Fruit fly (Drosophila melanogaster) whole organism, embryonic: ENCODE measurements around the gene betaTub65B.
A peak's percentile ranks its signal among the peaks of the same experiment; 100 is the strongest.

Source experiments
- Awh ChIP-seq: fragments of 200-800 bp; sonication (Bioruptor generic); IDR thresholded peaks from 2 replicates; pipeline ENCODE4, ENCODE4 v1.3.6; 2022; ENCODE audit warnings: missing biosample characterization, missing genetic modification characterization
- Bteb2 ChIP-seq: fragments of 200-800 bp; sonication (Bioruptor generic); optimal IDR thresholded peaks from 2 replicates; lab custom pipeline; 2016; ENCODE audit warnings: missing biosample characterization, missing genetic modification characterization
- CG10209 ChIP-seq: fragments of 200-800 bp; sonication (Bioruptor generic); optimal IDR thresholded peaks from 3 replicates; lab custom pipeline; 2017; ENCODE audit warnings: missing biosample characterization, mild to moderate bottlenecking, missing genetic modification characterization, missing genetic modification reagents
- CG11085 ChIP-seq: fragments of 200-800 bp; sonication (Bioruptor generic); IDR thresholded peaks from 2 replicates; pipeline ENCODE4 v1.3.6; 2022; ENCODE audit warnings: missing biosample characterization, missing genetic modification characterization
- CG11695 ChIP-seq: fragments of 200-800 bp; sonication (Bioruptor generic); IDR thresholded peaks from 3 replicates; pipeline ENCODE4 v1.3.6; 2022; ENCODE audit warnings: missing biosample characterization, missing genetic modification characterization
- CG11696 ChIP-seq: fragments of 200-800 bp; sonication (Bioruptor generic); IDR thresholded peaks from 2 replicates; pipeline ENCODE4 v1.3.6; 2022; ENCODE audit warnings: missing biosample characterization, missing genetic modification characterization
- CG12299 ChIP-seq: fragments of 200-800 bp; sonication (Bioruptor generic); optimal IDR thresholded peaks from 2 replicates; lab custom pipeline; 2018; ENCODE audit warnings: missing biosample characterization, mild to moderate bottlenecking, missing genetic modification characterization
- CG13894 ChIP-seq: fragments of 200-800 bp; sonication (Bioruptor generic); optimal IDR thresholded peaks from 3 replicates; lab custom pipeline; 2018; ENCODE audit warnings: missing biosample characterization, mild to moderate bottlenecking, missing genetic modification characterization, moderate library complexity
- CG15514 ChIP-seq: fragments of 200-800 bp; sonication (Bioruptor generic); optimal IDR thresholded peaks from 3 replicates; lab custom pipeline; 2017; ENCODE audit warnings: missing biosample characterization, missing genetic modification characterization, mild to moderate bottlenecking, moderate library complexity, missing genetic modification reagents
- CG16779 ChIP-seq: fragments of 200-800 bp; sonication (Bioruptor generic); IDR thresholded peaks from 2 replicates; pipeline ENCODE4 v1.3.6; 2022; ENCODE audit warnings: missing biosample characterization, missing genetic modification characterization
- CG16863 ChIP-seq: fragments of 200-800 bp; sonication (Bioruptor generic); optimal IDR thresholded peaks from 3 replicates; lab custom pipeline; 2016; ENCODE audit warnings: missing biosample characterization, missing genetic modification characterization
- CG17361 ChIP-seq: fragments of 200-800 bp; sonication (Bioruptor generic); IDR thresholded peaks from 3 replicates; pipeline ENCODE4 v1.3.6; 2022; ENCODE audit warnings: missing biosample characterization, missing genetic modification characterization
- CG18619 ChIP-seq: fragments of 200-800 bp; sonication (Bioruptor generic); optimal IDR thresholded peaks from 3 replicates; lab custom pipeline; 2017; ENCODE audit warnings: missing biosample characterization, mild to moderate bottlenecking, missing genetic modification characterization
- CG2875 ChIP-seq: fragments of 200-800 bp; sonication (Bioruptor generic); optimal IDR thresholded peaks from 2 replicates; lab custom pipeline; 2017; ENCODE audit warnings: missing biosample characterization, mild to moderate bottlenecking, missing genetic modification characterization, missing genetic modification reagents
- CG30431 ChIP-seq: fragments of 200-800 bp; sonication (Bioruptor generic); optimal IDR thresholded peaks from 2 replicates; lab custom pipeline; 2017; ENCODE audit warnings: missing biosample characterization, missing genetic modification characterization
- CG32772 ChIP-seq: fragments of 200-800 bp; sonication (Bioruptor generic); IDR thresholded peaks from 2 replicates; pipeline ENCODE4 v1.3.6; 2022; ENCODE audit warnings: missing biosample characterization, missing genetic modification characterization
- CG7745 ChIP-seq: fragments of 200-800 bp; sonication (Bioruptor generic); optimal IDR thresholded peaks from 2 replicates; lab custom pipeline; 2018; ENCODE audit warnings: missing biosample characterization, mild to moderate bottlenecking, missing genetic modification characterization, moderate library complexity
- CG7928 ChIP-seq: fragments of 200-800 bp; sonication (Bioruptor generic); optimal IDR thresholded peaks from 2 replicates; lab custom pipeline; 2017; ENCODE audit warnings: missing biosample characterization, mild to moderate bottlenecking, missing genetic modification characterization
- CG9932 ChIP-seq: fragments of 200-800 bp; sonication (Bioruptor generic); IDR thresholded peaks from 2 replicates; pipeline ENCODE4 v1.3.6; 2022; ENCODE audit warnings: missing biosample characterization, missing genetic modification characterization
- CrebB ChIP-seq: fragments of 200-800 bp; sonication (Bioruptor generic); optimal IDR thresholded peaks from 3 replicates; lab custom pipeline; 2018; ENCODE audit warnings: missing biosample characterization, mild to moderate bottlenecking, missing genetic modification characterization
- Dbx ChIP-seq: fragments of 200-800 bp; sonication (Bioruptor generic); IDR thresholded peaks from 3 replicates; pipeline ENCODE4 v1.3.6; 2022; ENCODE audit warnings: missing biosample characterization, missing genetic modification characterization
- Fer2 ChIP-seq: fragments of 200-800 bp; sonication (Bioruptor generic); optimal IDR thresholded peaks from 2 replicates; lab custom pipeline; 2018; ENCODE audit warnings: missing biosample characterization, mild to moderate bottlenecking, missing genetic modification characterization, moderate library complexity
- GATAe ChIP-seq: fragments of 200-800 bp; sonication (Bioruptor generic); conservative IDR thresholded peaks from 2 replicates; pipeline ENCODE4 v1.3.6; 2022; ENCODE audit warnings: missing biosample characterization, missing genetic modification characterization
- Hand ChIP-seq: fragments of 200-800 bp; sonication (Bioruptor generic); optimal IDR thresholded peaks from 2 replicates; lab custom pipeline; 2017; ENCODE audit warnings: mild to moderate bottlenecking, missing biosample characterization, missing genetic modification reagents, missing genetic modification characterization
- Lim3 ChIP-seq: fragments of 200-800 bp; sonication (Bioruptor generic); IDR thresholded peaks from 2 replicates; pipeline ENCODE4 v1.3.6; 2022; ENCODE audit warnings: missing biosample characterization, missing genetic modification characterization
- Mad ChIP-seq: fragments of 200-800 bp; sonication (Bioruptor generic); optimal IDR thresholded peaks from 2 replicates; lab custom pipeline; 2016; ENCODE audit warnings: missing biosample characterization, missing genetic modification characterization
- NfI ChIP-seq: fragments of 200-800 bp; sonication (Bioruptor generic); optimal IDR thresholded peaks from 3 replicates; lab custom pipeline; 2018; ENCODE audit warnings: missing biosample characterization, mild to moderate bottlenecking, missing genetic modification characterization, moderate library complexity
- Scr ChIP-seq: fragments of 200-800 bp; sonication (Bioruptor generic); IDR thresholded peaks from 2 replicates; pipeline ENCODE4 v1.3.6; 2022; ENCODE audit warnings: missing biosample characterization, missing genetic modification characterization; ENCODE audit not compliant: partially characterized antibody
- Side ChIP-seq: fragments of 200-800 bp; sonication (Bioruptor generic); optimal IDR thresholded peaks from 2 replicates; lab custom pipeline; 2016; ENCODE audit warnings: missing biosample characterization, missing genetic modification characterization
- Six4 ChIP-seq: fragments of 200-800 bp; sonication (Bioruptor generic); optimal IDR thresholded peaks from 2 replicates; lab custom pipeline; 2016; ENCODE audit warnings: missing biosample characterization, missing genetic modification characterization
- Sry-β ChIP-seq: fragments of 200-800 bp; sonication (Bioruptor generic); optimal IDR thresholded peaks from 2 replicates; lab custom pipeline; 2018; ENCODE audit warnings: missing biosample characterization, mild to moderate bottlenecking, missing genetic modification characterization, moderate library complexity
- Taf1 ChIP-seq: fragments of 200-800 bp; sonication (Bioruptor generic); IDR thresholded peaks from 2 replicates; pipeline ENCODE4 v1.3.6; 2022; ENCODE audit warnings: missing biosample characterization, missing genetic modification characterization
- Usf ChIP-seq: fragments of 200-800 bp; sonication (Bioruptor generic); optimal IDR thresholded peaks from 2 replicates; lab custom pipeline; 2017; ENCODE audit warnings: missing genotype, missing biosample characterization, missing genetic modification characterization
- ac ChIP-seq: fragments of 200-800 bp; sonication (Bioruptor generic); optimal IDR thresholded peaks from 3 replicates; lab custom pipeline; 2017; ENCODE audit warnings: missing biosample characterization, mild to moderate bottlenecking, missing genetic modification characterization
- al ChIP-seq: fragments of 200-800 bp; sonication (Bioruptor generic); IDR thresholded peaks from 2 replicates; pipeline ENCODE4 v1.3.6; 2022; ENCODE audit warnings: missing biosample characterization, missing genetic modification characterization
- ash1 ChIP-seq: fragments of 200-800 bp; sonication (Bioruptor generic); optimal IDR thresholded peaks from 2 replicates; lab custom pipeline; 2018; ENCODE audit warnings: missing biosample characterization, mild to moderate bottlenecking, missing genetic modification characterization
- bsh ChIP-seq, 2 experiments: fragments of 200-800 bp; sonication (Bioruptor generic); optimal IDR thresholded peaks; 2 replicates each; lab custom pipeline; 2017 to 2018; ENCODE audit warnings: mild to moderate bottlenecking in 2 of 2, missing biosample characterization in 2 of 2, missing genetic modification characterization in 2 of 2, moderate library complexity in 1 of 2
- crol ChIP-seq: fragments of 200-800 bp; sonication (Bioruptor generic); IDR thresholded peaks from 2 replicates; pipeline ENCODE4 v1.3.6; 2022; ENCODE audit warnings: missing biosample characterization, missing genetic modification characterization
- eve ChIP-seq, 2 experiments: fragments of >200 bp; optimal IDR thresholded peaks; 2 replicates each; lab custom pipeline; 2017; ENCODE audit warnings: missing biosample characterization in 2 of 2, missing genetic modification characterization in 2 of 2
- ewg ChIP-seq: fragments of 200-800 bp; sonication (Bioruptor generic); optimal IDR thresholded peaks from 3 replicates; lab custom pipeline; 2017; ENCODE audit warnings: mild to moderate bottlenecking, missing biosample characterization, missing genetic modification reagents, missing genetic modification characterization
- fd102C ChIP-seq: fragments of 200-800 bp; sonication (Bioruptor generic); optimal IDR thresholded peaks from 2 replicates; lab custom pipeline; 2018; ENCODE audit warnings: missing biosample characterization, mild to moderate bottlenecking, missing genetic modification characterization, moderate library complexity
- gcm ChIP-seq: fragments of 200-800 bp; sonication (Bioruptor generic); optimal IDR thresholded peaks from 2 replicates; lab custom pipeline; 2019; ENCODE audit warnings: missing biosample characterization, mild to moderate bottlenecking, missing genetic modification characterization, moderate library complexity
- lilli ChIP-seq: fragments of 200-800 bp; sonication (Bioruptor generic); optimal IDR thresholded peaks from 3 replicates; lab custom pipeline; 2016; ENCODE audit warnings: missing biosample characterization, missing genetic modification characterization
- luna ChIP-seq: fragments of 200-800 bp; sonication (Bioruptor generic); optimal IDR thresholded peaks from 2 replicates; lab custom pipeline; 2016; ENCODE audit warnings: missing biosample characterization, missing genetic modification characterization
- onecut ChIP-seq: fragments of 200-800 bp; sonication (Bioruptor generic); IDR thresholded peaks from 2 replicates; pipeline ENCODE4 v1.3.6; 2022; ENCODE audit warnings: missing biosample characterization, missing genetic modification characterization
- psq ChIP-seq: fragments of 200-800 bp; sonication (Bioruptor generic); optimal IDR thresholded peaks from 2 replicates; lab custom pipeline; 2017; ENCODE audit warnings: missing biosample characterization, missing genetic modification characterization
- sima ChIP-seq: fragments of 200-800 bp; sonication (Bioruptor generic); optimal IDR thresholded peaks from 2 replicates; lab custom pipeline; 2016; ENCODE audit warnings: missing biosample characterization, missing genetic modification characterization
- vfl ChIP-seq: fragments of 200-800 bp; sonication (Bioruptor generic); optimal IDR thresholded peaks from 2 replicates; lab custom pipeline; 2016; ENCODE audit warnings: missing biosample characterization, missing genetic modification characterization
- vnd ChIP-seq: fragments of 200-800 bp; sonication (Bioruptor generic); IDR thresholded peaks from 3 replicates; pipeline ENCODE4 v1.3.6; 2022; ENCODE audit warnings: missing biosample characterization, missing genetic modification characterization; ENCODE audit not compliant: partially characterized antibody

Gene betaTub65B

DNA sequence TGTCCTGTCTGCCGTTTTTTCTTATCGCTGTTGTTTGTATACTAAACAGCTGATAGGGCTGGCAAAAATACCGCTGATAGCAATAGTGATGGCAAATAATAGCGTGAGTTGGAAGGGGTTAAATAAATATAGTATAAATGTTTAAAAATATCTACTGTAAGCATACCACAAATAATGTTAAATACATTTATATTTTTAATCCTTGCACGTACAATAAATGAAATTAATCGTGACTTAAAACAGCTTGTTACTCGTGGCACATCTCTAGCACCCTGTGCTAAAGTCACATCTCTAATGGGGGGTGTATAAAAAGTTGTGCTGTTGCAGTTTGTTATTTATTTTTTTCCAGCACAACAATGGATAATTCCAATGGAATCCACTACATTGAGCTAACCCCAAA lies 42.1 kb upstream of the betaTub65B start, which contains the start of the genes CG10147 and Bulli (continued):
- TF ChIP-seq Lim3 (GFP tag; lab: Robert Waterston, UW) (peak; percentile 92), Mad (GFP tag; lab: Kevin White, UChicago) (peak; percentile 97), Awh (peak; percentile 94), Usf (GFP tag; lab: Kevin White, UChicago) (peak; percentile 97), eve (GFP tag; optimal IDR thresholded peaks at IDR 0.05; lab: Kevin White, UChicago) (no peak), al (GFP tag; lab: Robert Waterston, UW) (peak; percentile 98), ac (GFP tag; lab: Kevin White, UChicago) (peak; percentile 88), Dbx (GFP tag; lab: Robert Waterston, UW) (peak; percentile 98), Bteb2 (GFP tag; lab: Kevin White, UChicago) (peak; percentile 95), GATAe (GFP tag; lab: Robert Waterston, UW) (peak; percentile 98), CG7928 (peak; percentile 98), Taf1 (GFP tag; lab: Robert Waterston, UW) (peak; percentile 96), Hand (GFP tag; lab: Kevin White, UChicago) (peak; percentile 59), CG2875 (GFP tag; lab: Kevin White, UChicago) (peak; percentile 86), CG32772 (GFP tag; lab: Robert Waterston, UW) (peak; percentile 99), sima (GFP tag; lab: Kevin White, UChicago) (peak; percentile 57), psq (GFP tag; lab: Kevin White, UChicago) (peak; percentile 94), CG7745 (tag; lab: Kevin White, UChicago) (peak; percentile 61), vnd (GFP tag; lab: Robert Waterston, UW) (peak; percentile 95), gcm (peak; percentile 92), ewg (GFP tag; lab: Kevin White, UChicago) (peak; percentile 94), vfl (GFP tag; lab: Kevin White, UChicago) (peak; percentile 89), crol (GFP tag; lab: Robert Waterston, UW) (peak; percentile 79), CG10209 (GFP tag; lab: Kevin White, UChicago) (peak; percentile 98), CG9932 (GFP tag; lab: Robert Waterston, UW) (peak; percentile 100), CG11695 (peak; percentile 95), luna (peak; percentile 78), CG11696 (GFP tag; lab: Robert Waterston, UW) (peak; percentile 87), ash1 (GFP tag; lab: Kevin White, UChicago) (peak; percentile 80), lilli (GFP tag; lab: Kevin White, UChicago) (peak; percentile 99)
- TF ChIP-seq, all 482 proteins: peak for 460

DNA sequence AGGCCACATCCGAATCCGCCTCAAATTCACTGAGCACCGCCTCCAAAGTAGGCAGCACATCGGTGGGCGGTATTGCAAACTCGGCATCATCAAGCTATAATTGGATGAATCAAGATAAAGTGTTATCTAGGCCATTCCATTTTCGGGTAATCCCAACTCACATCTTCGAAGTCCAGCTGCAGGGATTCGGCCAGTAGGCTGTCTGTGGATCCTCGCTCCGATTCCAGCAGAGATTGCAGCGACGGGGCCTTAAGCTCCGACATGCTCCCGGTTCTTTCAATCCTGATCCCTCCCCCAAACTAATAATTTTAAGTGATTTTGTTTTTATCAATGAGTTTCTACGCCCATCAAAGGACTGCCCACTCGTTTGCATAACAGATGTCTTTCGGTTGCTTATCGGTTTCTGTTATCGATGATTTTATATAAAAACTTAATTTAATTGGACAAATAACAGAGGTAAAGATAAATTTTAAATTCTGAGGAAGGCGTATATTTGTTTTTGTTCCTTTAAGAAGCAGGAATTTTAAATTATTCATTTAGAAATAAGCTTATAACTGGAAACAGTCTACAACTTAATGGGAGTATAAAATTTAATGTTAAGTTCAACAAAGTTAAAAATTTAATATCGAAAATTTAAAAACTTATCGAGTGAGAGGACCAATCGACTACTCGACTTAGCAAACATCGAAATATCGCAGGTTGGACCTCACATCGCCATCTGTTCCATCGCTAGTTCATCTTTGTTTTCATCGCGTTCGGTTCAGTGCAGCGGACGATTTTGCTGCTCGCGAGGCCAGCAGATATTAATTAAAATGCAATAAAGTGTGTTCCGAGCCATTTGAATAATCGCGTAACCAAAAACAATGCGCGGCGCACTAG lies 35.4 kb upstream of the betaTub65B start, which contains the start of the genes Vps8 and sfl:
Gene Vps8 (minus strand): TSS at position 370 of the 879 bp plus-strand sequence.
Gene sfl (plus strand): TSS at position 753 of the 879 bp plus-strand sequence.
- TF ChIP-seq bsh (GFP tag; optimal IDR thresholded peaks at IDR 0.05; lab: Kevin White, UChicago) (no peak), CG15514 (GFP tag; lab: Kevin White, UChicago) (peak; percentile 68), CG18619 (GFP tag; lab: Kevin White, UChicago) (peak; percentile 1), CG16779 (GFP tag; lab: Robert Waterston, UW) (no peak), CG16863 (GFP tag; lab: Kevin White, UChicago) (no peak), Fer2 (tag; lab: Kevin White, UChicago) (no peak), CG30431 (no peak), Sry-β (GFP tag; lab: Kevin White, UChicago) (no peak), CG12299 (tag; lab: Kevin White, UChicago) (peak; percentile 10), NfI (GFP tag; lab: Kevin White, UChicago) (peak; percentile 27), CG17361 (GFP tag; lab: Robert Waterston, UW) (peak; percentile 58; the same call in 2 of the 3 replicates), CG13894 (peak; percentile 31), Side (GFP tag; lab: Kevin White, UChicago) (peak; percentile 1), CrebB (no peak), fd102C (GFP tag; lab: Kevin White, UChicago) (no peak), Mad (GFP tag; lab: Kevin White, UChicago) (no peak), Six4 (GFP tag; lab: Kevin White, UChicago) (no peak), CG11085 (GFP tag; lab: Robert Waterston, UW) (no peak), onecut (GFP tag; lab: Robert Waterston, UW) (no peak), Scr (peak; percentile 90)
